Fruit fly (Drosophila melanogaster): ENCODE data around the gene atk.

atk gene

DNA sequence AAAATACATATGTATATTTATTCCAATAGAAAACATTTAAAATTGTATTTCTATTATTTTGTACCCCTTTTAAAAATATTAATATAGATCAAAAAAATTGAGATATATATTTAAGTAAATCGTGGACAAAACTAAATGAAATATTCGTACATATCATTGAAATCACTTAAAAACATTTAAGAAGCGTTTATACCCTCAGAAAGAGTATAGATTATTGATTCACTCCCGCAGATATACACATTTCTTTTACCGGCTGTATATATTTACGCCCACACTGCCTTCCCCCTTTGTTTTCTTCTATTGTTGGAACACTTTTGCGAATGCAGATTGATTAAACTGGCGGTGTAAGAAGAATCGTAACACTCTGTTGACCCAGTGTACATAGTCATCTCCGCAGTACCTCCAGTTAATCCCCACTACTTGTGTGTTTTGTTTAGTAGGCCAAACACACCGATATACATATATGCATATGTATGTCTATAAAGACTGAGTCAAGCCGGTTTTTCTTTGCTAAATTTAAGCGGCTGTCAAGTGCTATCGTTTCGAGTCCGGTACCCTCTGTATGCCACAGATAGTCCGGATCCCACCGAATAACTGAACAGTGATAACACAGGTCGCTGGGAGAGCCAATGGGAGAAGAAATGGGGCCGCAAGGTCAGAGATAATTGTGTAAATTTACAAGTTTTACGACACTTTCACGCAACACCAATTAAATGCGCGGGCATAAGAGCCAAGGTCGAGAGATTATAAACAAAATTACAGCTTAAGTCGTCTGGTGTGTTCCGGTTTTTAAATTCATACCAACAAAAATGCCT is 7.0 kb upstream of the atk start (continued):
- TF ChIP-seq dati (GFP tag; IDR thresholded peaks at IDR 0.05) (no peak), dmrt99B (tag; optimal IDR thresholded peaks at IDR 0.05) (no peak), CG2129 (GFP tag; IDR thresholded peaks at IDR 0.05; ENCODE audit: partially characterized antibody) (no peak), CG8359 (GFP tag; optimal IDR thresholded peaks at IDR 0.05; ENCODE audit: borderline replicate concordance) (peak; percentile 39), CG7963 (GFP tag; IDR thresholded peaks at IDR 0.05; ENCODE audit: partially characterized antibody) (no peak), CG7556 (GFP tag; optimal IDR thresholded peaks at IDR 0.05) (peak; percentile 44), dimm (GFP tag; IDR thresholded peaks at IDR 0.05) (no peak), CG3065 (GFP tag; optimal IDR thresholded peaks at IDR 0.05) (peak; percentile 22), CG1602 (GFP tag; optimal IDR thresholded peaks at IDR 0.05) (peak; percentile 45), CG7372 (GFP tag; IDR thresholded peaks at IDR 0.05) (no peak), kay (GFP tag; optimal IDR thresholded peaks at IDR 0.05) (peak; percentile 17), CG9876 (GFP tag; optimal IDR thresholded peaks at IDR 0.05) (peak; percentile 11), HHEX (GFP tag; optimal IDR thresholded peaks at IDR 0.05) (peak; percentile 75), CG10274 (GFP tag; optimal IDR thresholded peaks at IDR 0.05) (no peak), jing (GFP tag; optimal IDR thresholded peaks at IDR 0.05) (no peak), Gsc (GFP tag; IDR thresholded peaks at IDR 0.05) (no peak), CG6272 (GFP tag; IDR thresholded peaks at IDR 0.05) (no peak), CG12236 (GFP tag; optimal IDR thresholded peaks at IDR 0.05) (peak; percentile 72)

DNA sequence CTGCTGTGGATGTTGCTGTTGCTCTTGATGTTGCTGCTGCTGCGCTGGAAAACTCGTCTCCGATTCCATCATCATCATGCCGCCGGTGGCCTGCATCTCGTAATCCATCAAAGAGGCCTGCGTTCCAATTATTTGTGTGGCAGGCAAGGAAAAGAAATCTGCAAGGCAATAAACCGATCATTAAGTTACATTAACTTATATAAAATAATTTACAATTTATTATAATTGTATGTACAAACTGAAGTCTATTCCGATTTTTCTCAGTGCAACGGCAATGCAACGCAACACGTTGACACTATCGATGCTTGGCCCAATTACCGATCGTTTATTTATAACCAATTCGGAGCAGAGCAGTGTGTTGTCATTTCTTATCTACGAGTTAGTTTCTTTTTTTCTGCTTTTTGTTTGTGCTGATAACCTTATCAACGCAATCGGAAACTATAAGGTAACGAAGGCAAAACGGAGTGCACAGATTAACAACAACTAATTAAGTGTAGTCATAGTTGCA is 6.4 kb upstream of the atk start:
- TF ChIP-seq prd (optimal IDR thresholded peaks at IDR 0.05) (no peak), prd (GFP tag; IDR thresholded peaks at IDR 0.05) (peak; percentile 61; the same call in 2 of the 3 replicates), klu (GFP tag; IDR thresholded peaks at IDR 0.05) (no peak), CG9817 (tag; optimal IDR thresholded peaks at IDR 0.05) (no peak), CG3838 (GFP tag; optimal IDR thresholded peaks at IDR 0.05) (no peak), CG14860 (GFP tag; IDR thresholded peaks at IDR 0.05; ENCODE audit: partially characterized antibody) (no peak), CkIIα-i1 (GFP tag; IDR thresholded peaks at IDR 0.05) (no peak), ind (GFP tag; optimal IDR thresholded peaks at IDR 0.05) (peak; percentile 32), CG11695 (GFP tag; IDR thresholded peaks at IDR 0.05) (peak; percentile 66; the same call in 2 of the 3 replicates), tx (GFP tag; optimal IDR thresholded peaks at IDR 0.05) (no peak), CrebB (tag; optimal IDR thresholded peaks at IDR 0.05) (no peak), HLH54F (GFP tag; optimal IDR thresholded peaks at IDR 0.05) (no peak), CG11696 (GFP tag; IDR thresholded peaks at IDR 0.05) (peak; percentile 26; the same call in 1 of the 2 replicates), BEAF-32 (GFP tag; optimal IDR thresholded peaks at IDR 0.05) (no peak), CG6683 (GFP tag; optimal IDR thresholded peaks at IDR 0.05) (no peak), run (tag; optimal IDR thresholded peaks at IDR 0.05) (peak; percentile 45), Lpt (GFP tag; optimal IDR thresholded peaks at IDR 0.05) (no peak), Aef1 (GFP tag; IDR thresholded peaks at IDR 0.05) (peak; percentile 49; the same call in 2 of the 3 replicates), Hsf (GFP tag; optimal IDR thresholded peaks at IDR 0.05) (peak; percentile 16), insv (GFP tag; optimal IDR thresholded peaks at IDR 0.05) (no peak), CG5180 (GFP tag; optimal IDR thresholded peaks at IDR 0.05) (peak; percentile 81), CG1832 (GFP tag; optimal IDR thresholded peaks at IDR 0.05) (no peak), CG12942 (GFP tag; optimal IDR thresholded peaks at IDR 0.05) (peak; percentile 34), ttk (GFP tag; IDR thresholded peaks at IDR 0.05) (peak; percentile 53; the same call in 1 of the 2 replicates), CG1024 (GFP tag; IDR thresholded peaks at IDR 0.05) (peak; percentile 65), MTF-1 (GFP tag; optimal IDR thresholded peaks at IDR 0.05; ENCODE audit: borderline replicate concordance) (peak; percentile 25), Six4 (GFP tag; optimal IDR thresholded peaks at IDR 0.05) (peak; percentile 54), tap (tag; optimal IDR thresholded peaks at IDR 0.05) (peak; percentile 68), dmrt99B (tag; optimal IDR thresholded peaks at IDR 0.05) (peak; percentile 74), onecut (GFP tag; IDR thresholded peaks at IDR 0.05) (0 out of 2 replicates have a peak, but pooled peaks have one; percentile 3), z (GFP tag; IDR thresholded peaks at IDR 0.05) (no peak), lab (GFP tag; optimal IDR thresholded peaks at IDR 0.05) (peak; percentile 76)
